Worm (Caenorhabditis elegans) whole organism, mixed stage, embryonic: ENCODE measurements around the gene W04E12.9.

Experiments used
- blmp-1 ChIP-seq: fragments of 150-350 bp; optimal IDR thresholded peaks from 2 replicates; lab custom pipeline; 2014; ENCODE audit warnings: missing biosample characterization, missing genetic modification characterization
- ceh-39 ChIP-seq: fragments of 150-350 bp; optimal IDR thresholded peaks from 2 replicates; lab custom pipeline; 2014; ENCODE audit warnings: missing biosample characterization, missing genetic modification characterization
- drap-1 ChIP-seq: fragments of 200-800 bp; sonication (Bioruptor generic); optimal IDR thresholded peaks from 3 replicates; lab custom pipeline; 2018; ENCODE audit warnings: mild to moderate bottlenecking, missing genetic modification characterization, missing compliant biosample characterization
- elt-3 ChIP-seq: fragments of 150-350 bp; optimal IDR thresholded peaks from 2 replicates; lab custom pipeline; 2014; ENCODE audit warnings: missing biosample characterization, missing genetic modification characterization
- lin-32 ChIP-seq: fragments of 200-800 bp; sonication (Bioruptor generic); optimal IDR thresholded peaks from 2 replicates; lab custom pipeline; 2018; ENCODE audit warnings: mild to moderate bottlenecking, missing genetic modification characterization, missing compliant biosample characterization
- lsy-2 ChIP-seq: fragments of 150-350 bp; optimal IDR thresholded peaks from 2 replicates; lab custom pipeline; 2014; ENCODE audit warnings: missing biosample characterization, missing genetic modification characterization
- mls-2 ChIP-seq: sonication (generic microtip); optimal IDR thresholded peaks from 2 replicates; lab custom pipeline; 2016; ENCODE audit warnings: mild to moderate bottlenecking, missing genetic modification characterization, moderate library complexity, missing compliant biosample characterization
- nhr-76 ChIP-seq: sonication (generic microtip); optimal IDR thresholded peaks from 2 replicates; lab custom pipeline; 2017; ENCODE audit warnings: missing biosample characterization, missing genetic modification characterization
- pha-4 ChIP-seq: fragments of 150-350 bp; optimal IDR thresholded peaks from 2 replicates; lab custom pipeline; 2018; ENCODE audit warnings: missing biosample characterization, missing genetic modification reagents, missing genetic modification characterization
- unc-62 ChIP-seq: fragments of 150-350 bp; optimal IDR thresholded peaks from 2 replicates; lab custom pipeline; 2014; ENCODE audit warnings: missing biosample characterization, missing genetic modification reagents, missing genetic modification characterization
- ztf-11 ChIP-seq: fragments of 150-350 bp; optimal IDR thresholded peaks from 2 replicates; lab custom pipeline; 2014; ENCODE audit warnings: missing biosample characterization, missing genetic modification characterization

DNA sequence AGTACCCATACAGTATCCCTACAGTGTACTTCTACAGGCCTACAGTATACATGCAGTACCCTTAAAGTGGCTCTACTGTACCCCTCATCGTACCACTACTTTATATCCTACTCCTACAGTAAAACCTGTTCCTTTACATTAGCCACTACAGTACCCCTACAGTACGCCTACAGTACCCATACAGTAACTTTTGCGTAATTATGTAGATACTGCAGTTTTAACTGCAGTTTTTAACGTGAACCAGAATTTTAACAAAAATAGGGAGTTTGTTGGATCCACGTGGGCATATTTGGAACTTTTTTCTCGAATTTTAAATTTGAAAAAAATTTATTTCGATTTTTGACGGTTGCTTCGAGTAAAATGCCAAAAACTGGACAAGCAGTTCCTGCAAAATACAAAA, 13.0 kb upstream of the W04E12.9 start, which contains the start of gene W04E12.4:
- no peak for TF ChIP-seq ztf-11 (tag; lab: Kevin White, UChicago)
- TF ChIP-seq drap-1 (GFP tag; lab: Kevin White, UChicago) = no peak
- TF ChIP-seq blmp-1 (tag; lab: Kevin White, UChicago) = no peak
- no peak for TF ChIP-seq elt-3 (tag; lab: Kevin White, UChicago)
- no peak for TF ChIP-seq lsy-2 (tag; lab: Kevin White, UChicago)
- TF ChIP-seq pha-4 (tag; lab: Kevin White, UChicago) = no peak
- TF ChIP-seq mls-2 = no peak
- TF ChIP-seq unc-62 (GFP tag; lab: Kevin White, UChicago) = no peak
- no peak for TF ChIP-seq nhr-76 (tag; lab: Kevin White, UChicago)
- TF ChIP-seq lin-32 (GFP tag; lab: Kevin White, UChicago) = no peak
- no peak for TF ChIP-seq ceh-39
